Fruit fly (Drosophila melanogaster) whole organism, adult: Measurements from ENCODE around the gene HHEX.

ENCODE experiments used
- CG11617 ChIP-seq: fragments of 200-800 bp; sonication (Bioruptor generic); optimal IDR thresholded peaks from 2 replicates; lab custom pipeline; 2017; ENCODE audit warnings: mild to moderate bottlenecking, missing biosample characterization, missing genetic modification reagents, missing genetic modification characterization
- CG12768 ChIP-seq: fragments of 200-800 bp; sonication (Bioruptor generic); optimal IDR thresholded peaks from 2 replicates; lab custom pipeline; 2017; ENCODE audit warnings: missing biosample characterization, missing genetic modification characterization, mild to moderate bottlenecking, moderate library complexity, missing genetic modification reagents
- CG14711 ChIP-seq: fragments of 200-800 bp; sonication (Bioruptor generic); optimal IDR thresholded peaks from 2 replicates; lab custom pipeline; 2018; ENCODE audit warnings: missing biosample characterization, mild to moderate bottlenecking, missing genetic modification characterization, moderate library complexity
- CG1620 ChIP-seq: fragments of 200-800 bp; sonication (Bioruptor generic); optimal IDR thresholded peaks from 2 replicates; lab custom pipeline; 2016; ENCODE audit warnings: missing biosample characterization, missing genetic modification characterization
- CG33017 ChIP-seq: fragments of 200-800 bp; sonication (Bioruptor generic); optimal IDR thresholded peaks from 2 replicates; lab custom pipeline; 2018; ENCODE audit warnings: missing biosample characterization, mild to moderate bottlenecking, missing genetic modification characterization, moderate library complexity
- CG5204 ChIP-seq: fragments of 200-800 bp; sonication (Bioruptor generic); optimal IDR thresholded peaks from 2 replicates; lab custom pipeline; 2016; ENCODE audit warnings: missing biosample characterization, missing genetic modification characterization
- CG7045 ChIP-seq: fragments of 200-800 bp; sonication (Bioruptor generic); optimal IDR thresholded peaks from 2 replicates; lab custom pipeline; 2017; ENCODE audit warnings: missing biosample characterization, mild to moderate bottlenecking, missing genetic modification characterization
- CG7101 ChIP-seq: fragments of 200-800 bp; sonication (Bioruptor generic); optimal IDR thresholded peaks from 2 replicates; lab custom pipeline; 2018; ENCODE audit warnings: missing biosample characterization, mild to moderate bottlenecking, missing genetic modification characterization, moderate library complexity
- Clk ChIP-seq: fragments of 200-800 bp; sonication (Bioruptor generic); optimal IDR thresholded peaks from 2 replicates; lab custom pipeline; 2017; ENCODE audit warnings: missing biosample characterization, missing genetic modification characterization
- Crg-1 ChIP-seq: fragments of 200-800 bp; sonication (Bioruptor generic); optimal IDR thresholded peaks from 2 replicates; lab custom pipeline; 2016; ENCODE audit warnings: missing biosample characterization, missing genetic modification characterization
- Hr96 ChIP-seq: fragments of 200-800 bp; sonication (Bioruptor generic); optimal IDR thresholded peaks from 2 replicates; lab custom pipeline; 2016; ENCODE audit warnings: missing biosample characterization, missing genetic modification characterization
- Mnt ChIP-seq: fragments of 200-800 bp; sonication (Bioruptor generic); optimal IDR thresholded peaks from 2 replicates; lab custom pipeline; 2016; ENCODE audit warnings: missing biosample characterization, mild to moderate bottlenecking, missing genetic modification characterization
- bab1 ChIP-seq: fragments of 200-800 bp; sonication (Bioruptor generic); optimal IDR thresholded peaks from 3 replicates; lab custom pipeline; 2019; ENCODE audit warnings: missing biosample characterization, mild to moderate bottlenecking, missing genetic modification characterization, moderate library complexity
- cic ChIP-seq: fragments of 200-800 bp; sonication (Bioruptor generic); optimal IDR thresholded peaks from 2 replicates; lab custom pipeline; 2017; ENCODE audit warnings: missing biosample characterization, mild to moderate bottlenecking, missing genetic modification characterization, moderate library complexity
- cnc ChIP-seq, 2 experiments: fragments of >200 bp; optimal IDR thresholded peaks; 2 replicates each; lab custom pipeline; 2017
- kay ChIP-seq: fragments of 200-800 bp; sonication (Bioruptor generic); peaks from one replicate; lab custom pipeline; 2016; ENCODE audit warnings: missing biosample characterization, missing genetic modification characterization, borderline replicate concordance
- ovo ChIP-seq: fragments of 200-800 bp; sonication (Bioruptor generic); optimal IDR thresholded peaks from 2 replicates; lab custom pipeline; 2016; ENCODE audit warnings: missing biosample characterization, missing genetic modification characterization
- pad ChIP-seq: fragments of 200-800 bp; sonication (Bioruptor generic); optimal IDR thresholded peaks from 3 replicates; lab custom pipeline; 2017; ENCODE audit warnings: missing biosample characterization, missing genetic modification characterization, mild to moderate bottlenecking, moderate library complexity, missing genetic modification reagents
- tj ChIP-seq: fragments of 200-800 bp; sonication (Bioruptor generic); optimal IDR thresholded peaks from 3 replicates; lab custom pipeline; 2017; ENCODE audit warnings: missing biosample characterization, mild to moderate bottlenecking, missing genetic modification characterization, moderate library complexity
- toe ChIP-seq: fragments of 200-800 bp; sonication (Bioruptor generic); optimal IDR thresholded peaks from 2 replicates; lab custom pipeline; 2016; ENCODE audit warnings: missing biosample characterization, missing genetic modification characterization

The HHEX gene

DNA sequence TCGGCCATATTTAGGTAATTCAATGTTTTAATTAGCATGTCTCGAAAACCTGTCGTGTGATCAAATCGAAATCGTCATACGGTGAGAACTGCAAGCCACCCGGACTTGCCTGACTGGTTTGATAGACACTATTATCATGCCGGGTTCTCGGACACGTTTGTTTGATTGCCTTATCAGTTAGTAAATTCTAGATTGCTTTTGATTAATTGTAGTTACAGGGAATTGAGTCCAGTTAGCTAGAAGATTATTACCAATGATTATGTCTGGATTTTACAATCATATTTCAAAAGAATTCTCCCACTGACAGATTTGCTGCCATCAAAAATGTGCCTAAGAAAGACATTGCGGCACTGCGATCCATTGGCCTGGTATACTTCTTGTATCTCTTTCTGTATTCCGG, 29.0 kb upstream of the HHEX start:
- TF ChIP-seq CG12768 (GFP tag; lab: Kevin White, UChicago) (no peak), CG7101 (tag; lab: Kevin White, UChicago) (no peak), CG11617 (GFP tag; lab: Kevin White, UChicago) (no peak), CG14711 (tag; lab: Kevin White, UChicago) (no peak), CG7045 (GFP tag; lab: Kevin White, UChicago) (no peak), CG5204 (GFP tag; lab: Kevin White, UChicago) (no peak)

DNA sequence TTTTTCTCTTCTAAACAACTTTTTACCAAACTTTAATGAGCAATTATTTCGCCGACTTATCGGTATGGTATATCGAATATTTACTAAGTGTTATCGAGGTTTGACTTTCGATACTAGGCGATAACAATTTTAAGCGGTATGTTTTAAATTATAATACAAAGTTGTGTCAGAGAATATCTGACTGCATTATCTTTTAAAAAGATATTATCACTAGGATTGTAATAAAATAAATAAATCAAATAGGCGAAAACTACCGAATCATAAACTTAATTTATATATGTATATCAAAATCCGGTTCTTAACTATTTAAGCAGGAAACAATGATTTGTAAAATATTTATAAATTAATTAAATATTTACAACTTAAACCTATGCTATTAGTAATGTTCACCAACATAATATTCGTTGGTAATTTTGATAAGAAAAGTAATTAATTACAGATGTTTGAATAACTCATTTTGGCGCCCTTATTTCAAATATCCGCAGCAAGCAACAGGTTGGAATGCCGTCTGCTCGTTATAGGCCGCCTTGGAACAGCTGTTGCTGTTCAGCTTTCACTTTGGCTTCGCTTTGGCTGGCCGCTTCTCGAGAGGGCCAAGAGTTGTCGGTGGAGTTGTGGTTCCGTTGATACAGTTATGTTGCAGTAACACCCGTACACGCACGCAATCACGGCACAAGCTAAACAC, 27.3 kb upstream of the HHEX start, which contains the start of the genes Sec15 and rtet:
Gene Sec15, minus strand, starts transcription at position 66 of the 685 bp plus-strand sequence.
Gene rtet, plus strand, starts transcription at position 540 of the 685 bp plus-strand sequence.
- TF ChIP-seq tj (GFP tag; lab: Kevin White, UChicago) (peak; percentile 54), CG11617 (GFP tag; lab: Kevin White, UChicago) (peak; percentile 81), bab1 (GFP tag; lab: Kevin White, UChicago) (peak; percentile 95), cnc (optimal IDR thresholded peaks at IDR 0.05; lab: Kevin White, UChicago) (no peak), CG14711 (tag; lab: Kevin White, UChicago) (peak; percentile 40), CG12768 (GFP tag; lab: Kevin White, UChicago) (peak; percentile 51), toe (no peak), Clk (GFP tag; lab: Kevin White, UChicago) (peak; percentile 36), cic (GFP tag; lab: Kevin White, UChicago) (peak; percentile 29), CG7045 (GFP tag; lab: Kevin White, UChicago) (peak; percentile 64), kay (GFP tag; lab: Kevin White, UChicago) (no peak), Crg-1 (GFP tag; lab: Kevin White, UChicago) (no peak), CG1620 (GFP tag; lab: Kevin White, UChicago) (peak; percentile 61), Hr96 (no peak), Mnt (peak; percentile 15), CG33017 (tag; lab: Kevin White, UChicago) (peak; percentile 21), CG7101 (tag; lab: Kevin White, UChicago) (peak; percentile 37), pad (GFP tag; lab: Kevin White, UChicago) (peak; percentile 48)

- TF ChIP-seq ovo (GFP tag; lab: Kevin White, UChicago) (no peak), CG7045 (GFP tag; lab: Kevin White, UChicago) (no peak), CG33017 (tag; lab: Kevin White, UChicago) (no peak), Clk (GFP tag; lab: Kevin White, UChicago) (no peak), tj (GFP tag; lab: Kevin White, UChicago) (no peak), Mnt (no peak), CG14711 (tag; lab: Kevin White, UChicago) (no peak), Hr96 (no peak), kay (GFP tag; lab: Kevin White, UChicago) (no peak), CG12768 (GFP tag; lab: Kevin White, UChicago) (no peak), CG11617 (GFP tag; lab: Kevin White, UChicago) (no peak), CG1620 (GFP tag; lab: Kevin White, UChicago) (no peak), CG7101 (tag; lab: Kevin White, UChicago) (no peak), cnc (optimal IDR thresholded peaks at IDR 0.05; lab: Kevin White, UChicago) (no peak)
Measured at dm6 chr3R:21102477-21102876, 21.8 kb upstream of the HHEX start.

DNA sequence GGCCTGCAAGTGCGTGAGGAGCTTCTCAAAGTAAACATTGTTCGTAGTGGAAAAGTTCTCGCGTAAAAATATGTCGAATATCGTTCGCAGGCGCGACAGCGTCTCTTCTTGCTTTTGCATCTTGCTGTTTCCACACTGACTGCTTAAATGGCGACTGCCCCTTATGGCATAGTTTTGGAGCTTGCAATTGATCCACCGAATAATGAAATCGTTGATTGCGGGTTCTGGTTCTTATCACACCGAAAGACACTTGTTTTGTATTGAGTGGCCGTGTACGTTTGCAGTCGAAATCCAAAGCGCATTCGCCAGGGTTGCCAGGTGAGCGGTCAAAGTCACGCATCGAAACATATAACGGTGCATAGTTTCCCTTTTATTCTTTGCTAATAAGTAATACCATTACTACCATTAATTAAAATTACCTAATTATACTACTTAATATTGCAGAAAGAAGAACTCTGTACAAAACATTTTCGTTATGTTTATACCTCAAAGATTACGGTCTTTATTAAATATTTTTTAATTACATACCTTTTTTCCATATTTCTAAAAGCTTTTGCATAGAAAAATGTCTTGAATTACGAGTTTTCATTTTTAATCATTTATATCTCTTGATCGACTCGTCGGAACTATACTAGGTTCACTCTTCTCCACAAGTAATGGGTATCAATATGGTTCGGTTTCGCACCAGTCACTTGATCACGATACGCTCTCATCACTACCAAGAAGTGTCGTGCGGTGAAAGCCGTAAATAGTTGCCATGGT, 20.9 kb upstream of the HHEX start, which contains the start of the genes CG7044 and Tbc1d22:
Gene CG7044, minus strand, starts transcription at position 266 of the 762 bp plus-strand sequence.
Gene Tbc1d22, plus strand, starts transcription at position 747 of the 762 bp plus-strand sequence.
- TF ChIP-seq Clk (GFP tag; lab: Kevin White, UChicago) (no peak), cic (GFP tag; lab: Kevin White, UChicago) (no peak), Hr96 (no peak), bab1 (GFP tag; lab: Kevin White, UChicago) (no peak), toe (no peak), ovo (GFP tag; lab: Kevin White, UChicago) (peak; percentile 80), CG1620 (GFP tag; lab: Kevin White, UChicago) (peak; percentile 43), cnc (optimal IDR thresholded peaks at IDR 0.05; lab: Kevin White, UChicago) (no peak), CG7045 (GFP tag; lab: Kevin White, UChicago) (peak; percentile 8), CG5204 (GFP tag; lab: Kevin White, UChicago) (no peak), CG12768 (GFP tag; lab: Kevin White, UChicago) (no peak), Crg-1 (GFP tag; lab: Kevin White, UChicago) (peak; percentile 44), CG33017 (tag; lab: Kevin White, UChicago) (peak; percentile 28), Mnt (peak; percentile 51), pad (GFP tag; lab: Kevin White, UChicago) (peak; percentile 42), tj (GFP tag; lab: Kevin White, UChicago) (peak; percentile 39), CG7101 (tag; lab: Kevin White, UChicago) (peak; percentile 56), CG11617 (GFP tag; lab: Kevin White, UChicago) (peak; percentile 75), CG14711 (tag; lab: Kevin White, UChicago) (peak; percentile 80), kay (GFP tag; lab: Kevin White, UChicago) (no peak)

DNA sequence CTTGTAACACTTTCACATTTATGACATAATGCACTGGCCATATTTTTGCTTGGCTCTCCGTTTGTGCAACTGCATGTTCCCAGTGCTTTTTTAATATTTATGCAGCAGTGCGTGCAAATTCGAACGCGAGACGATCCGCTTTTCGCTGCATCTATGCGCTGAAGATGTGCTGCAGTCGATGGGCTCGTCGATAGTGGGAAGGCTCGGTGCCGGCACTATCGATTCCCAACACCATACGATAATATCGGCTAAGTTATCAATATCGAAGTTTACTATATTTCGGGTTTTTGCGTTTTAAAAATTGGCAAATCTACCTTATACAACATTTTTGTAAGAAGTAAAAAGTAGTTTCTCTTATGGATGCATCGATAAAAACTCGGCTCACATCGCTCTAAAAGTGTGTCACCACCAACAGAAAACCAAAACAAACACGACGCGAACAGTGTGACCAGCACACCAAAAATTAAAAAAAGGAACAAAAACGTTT, 16.9 kb upstream of the HHEX start, which contains the start of gene RhoGAP93B:
Gene RhoGAP93B, minus strand, starts transcription at position 197 of the 487 bp plus-strand sequence.
- TF ChIP-seq CG11617 (GFP tag; lab: Kevin White, UChicago) (peak; percentile 92), Mnt (peak; percentile 85), CG33017 (tag; lab: Kevin White, UChicago) (peak; percentile 12), kay (GFP tag; lab: Kevin White, UChicago) (no peak), CG14711 (tag; lab: Kevin White, UChicago) (peak; percentile 82), CG7101 (tag; lab: Kevin White, UChicago) (peak; percentile 86), ovo (GFP tag; lab: Kevin White, UChicago) (peak; percentile 79), cic (GFP tag; lab: Kevin White, UChicago) (peak; percentile 78), tj (GFP tag; lab: Kevin White, UChicago) (peak; percentile 81), CG12768 (GFP tag; lab: Kevin White, UChicago) (peak; percentile 92), Hr96 (no peak), CG5204 (GFP tag; lab: Kevin White, UChicago) (no peak), Crg-1 (GFP tag; lab: Kevin White, UChicago) (peak; percentile 74), Clk (GFP tag; lab: Kevin White, UChicago) (peak; percentile 91), toe (peak; percentile 95), cnc (optimal IDR thresholded peaks at IDR 0.05; lab: Kevin White, UChicago) (no peak), pad (GFP tag; lab: Kevin White, UChicago) (peak; percentile 75), CG7045 (GFP tag; lab: Kevin White, UChicago) (peak; percentile 90), bab1 (GFP tag; lab: Kevin White, UChicago) (peak; percentile 94), CG1620 (GFP tag; lab: Kevin White, UChicago) (peak; percentile 85)
